Worm (Caenorhabditis elegans) whole organism, late embryonic: Measurements from ENCODE around the gene clh-5.

Experiments used
- ama-1 ChIP-seq: fragments of 150-350 bp; optimal IDR thresholded peaks from 2 replicates; lab custom pipeline; 2014
- ceh-14 ChIP-seq: sonication (generic microtip); optimal IDR thresholded peaks from 2 replicates; lab custom pipeline; 2016; ENCODE audit warnings: missing genotype, missing genetic modification characterization, missing compliant biosample characterization
- ceh-45 ChIP-seq: fragments of 200-800 bp; sonication (Bioruptor generic); IDR thresholded peaks from 2 replicates; pipeline ENCODE4 v1.3.6; 2022; ENCODE audit warnings: missing genetic modification reagents, missing genetic modification characterization, missing compliant biosample characterization
- hlh-30 ChIP-seq: sonication (generic microtip); optimal IDR thresholded peaks from 2 replicates; lab custom pipeline; 2017; ENCODE audit warnings: antibody characterized with exemption, missing genetic modification characterization, missing compliant biosample characterization; ENCODE audit not compliant: insufficient read depth
- lin-11 ChIP-seq: fragments of 200-800 bp; sonication (Bioruptor generic); optimal IDR thresholded peaks from 2 replicates; lab custom pipeline; 2018; ENCODE audit warnings: mild to moderate bottlenecking, missing genetic modification characterization, missing compliant biosample characterization
- mec-3 ChIP-seq: sonication (generic microtip); optimal IDR thresholded peaks from 2 replicates; lab custom pipeline; 2016; ENCODE audit warnings: borderline replicate concordance, missing genetic modification characterization, missing compliant biosample characterization
- nfya-1 ChIP-seq: sonication (generic microtip); optimal IDR thresholded peaks from 2 replicates; lab custom pipeline; 2017; ENCODE audit warnings: missing genetic modification characterization, mild to moderate bottlenecking, missing compliant biosample characterization, antibody characterized with exemption, moderate library complexity
- pag-3 ChIP-seq: sonication (generic microtip); optimal IDR thresholded peaks from 2 replicates; lab custom pipeline; 2016; ENCODE audit warnings: missing compliant biosample characterization, missing genetic modification characterization, borderline replicate concordance
- sox-2 ChIP-seq: fragments of 200-800 bp; sonication (Bioruptor generic); IDR thresholded peaks from 2 replicates; pipeline ENCODE4 v1.3.6; 2022; ENCODE audit warnings: missing genetic modification reagents, missing genetic modification characterization, missing compliant biosample characterization
- tbx-2 ChIP-seq: sonication (generic microtip); optimal IDR thresholded peaks from 2 replicates; lab custom pipeline; 2016; ENCODE audit warnings: missing genetic modification characterization, missing compliant biosample characterization
- unc-55 ChIP-seq: sonication (generic microtip); optimal IDR thresholded peaks from 2 replicates; lab custom pipeline; 2017; ENCODE audit warnings: missing biosample characterization, missing genetic modification reagents, missing genetic modification characterization

DNA sequence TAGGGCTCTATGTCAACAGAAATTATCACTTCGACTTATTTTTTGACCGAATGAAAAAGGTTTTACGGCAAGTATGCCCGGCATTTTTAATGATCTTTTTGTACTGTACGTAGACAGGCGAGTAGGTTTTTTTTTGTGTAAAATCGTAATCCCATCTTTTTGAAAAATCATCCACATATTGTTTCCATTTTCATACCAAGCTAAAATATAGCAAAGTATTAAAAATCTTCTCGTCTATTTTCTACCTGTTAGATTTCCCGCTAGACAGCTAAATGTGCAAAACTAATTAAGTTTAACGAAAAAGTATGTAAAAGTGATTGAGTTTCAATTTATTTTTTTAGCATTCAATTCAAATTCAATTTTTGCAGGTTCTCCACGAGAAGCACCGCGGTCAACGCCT is 33.0 kb upstream of the clh-5 start, which contains the start of gene C16D2.1:
- no peak for TF ChIP-seq mec-3 (tag; lab: Kevin White, UChicago)
- TF ChIP-seq unc-55 (GFP tag; lab: Kevin White, UChicago): no peak
- no peak for TF ChIP-seq nfya-1
- no peak for TF ChIP-seq tbx-2 (tag; lab: Kevin White, UChicago)
- no peak for TF ChIP-seq ceh-45 (GFP tag; lab: Robert Waterston, UW)
- no peak for TF ChIP-seq ceh-14
- no peak for TF ChIP-seq hlh-30
- no peak for TF ChIP-seq ama-1 (lab: Kevin White, UChicago)
- TF ChIP-seq lin-11 (tag; lab: Kevin White, UChicago): no peak
- no peak for TF ChIP-seq pag-3 (tag; lab: Kevin White, UChicago)
- no peak for TF ChIP-seq sox-2 (GFP tag; lab: Robert Waterston, UW)
